Fruit fly (Drosophila melanogaster): ENCODE results near the gene Gba1b.

Gene Gba1b

DNA sequence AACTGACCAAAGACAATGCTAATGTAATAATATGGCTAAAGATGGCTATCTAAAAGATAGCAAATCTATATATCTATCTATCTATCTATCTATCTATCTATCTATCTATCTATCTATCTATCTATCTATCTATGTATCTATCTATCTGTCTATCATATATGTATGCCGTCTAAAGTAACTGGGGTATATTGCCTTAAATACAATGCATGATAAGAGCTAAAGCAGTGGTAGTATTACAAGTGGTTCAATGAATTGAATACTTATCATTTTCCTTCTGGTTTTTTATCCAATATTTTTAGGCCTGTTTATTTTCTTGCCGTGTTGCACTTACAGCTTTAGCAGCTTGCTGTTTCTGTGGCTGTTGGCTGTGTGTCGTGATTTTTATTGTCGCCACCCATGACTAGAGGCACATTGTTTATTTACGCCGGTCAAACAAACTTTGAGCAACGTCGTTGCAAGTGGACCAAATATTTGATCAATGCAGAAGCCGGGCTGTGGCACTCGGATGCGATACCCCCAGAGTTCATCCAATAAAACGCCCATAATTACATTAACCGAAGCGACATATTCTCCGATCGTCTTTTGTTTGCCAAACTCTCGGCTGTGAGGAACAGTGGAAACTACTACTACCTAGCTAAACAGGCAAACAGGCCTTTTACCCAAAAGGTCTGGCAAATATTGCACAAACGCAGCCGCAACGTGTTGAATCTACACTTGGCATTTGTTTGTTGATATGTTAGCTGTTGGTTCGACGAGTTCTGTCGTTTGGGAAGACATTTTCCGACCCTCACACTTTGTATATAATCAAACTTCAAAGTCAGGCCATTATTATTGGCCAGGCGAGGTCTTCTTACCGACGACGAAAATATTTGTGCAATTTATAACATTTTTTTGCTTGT lies 33.3 kb downstream of the Gba1b start:
- TF ChIP-seq CG14667 (GFP tag; IDR thresholded peaks at IDR 0.05) (no peak), CG18011 (GFP tag; optimal IDR thresholded peaks at IDR 0.05) (no peak), CG31365 (tag; optimal IDR thresholded peaks at IDR 0.05) (peak; percentile 10), Optix (GFP tag; IDR thresholded peaks at IDR 0.05) (0 out of 3 replicates have a peak, but pooled peaks have one; percentile 29), Ets97D (GFP tag; optimal IDR thresholded peaks at IDR 0.05) (no peak), MTF-1 (GFP tag; optimal IDR thresholded peaks at IDR 0.05; ENCODE audit: borderline replicate concordance) (peak; percentile 6), pum (GFP tag; optimal IDR thresholded peaks at IDR 0.05) (no peak), CG7963 (GFP tag; IDR thresholded peaks at IDR 0.05; ENCODE audit: partially characterized antibody) (no peak), CG9215 (GFP tag; IDR thresholded peaks at IDR 0.05) (no peak), CG15479 (GFP tag; optimal IDR thresholded peaks at IDR 0.05) (peak; percentile 4), CG3407 (GFP tag; optimal IDR thresholded peaks at IDR 0.05) (peak; percentile 18), CG11247 (GFP tag; IDR thresholded peaks at IDR 0.05) (no peak), sens (GFP tag) (peak; percentile 77), CG9932 (GFP tag; IDR thresholded peaks at IDR 0.05) (no peak), ac (GFP tag; optimal IDR thresholded peaks at IDR 0.05) (peak; percentile 17), prd (optimal IDR thresholded peaks at IDR 0.05) (no peak), prd (GFP tag; IDR thresholded peaks at IDR 0.05) (0 out of 3 replicates have a peak, but pooled peaks have one; percentile 14), B-H1 (GFP tag; IDR thresholded peaks at IDR 0.05) (no peak), ems (GFP tag; optimal IDR thresholded peaks at IDR 0.05) (no peak), CG10209 (GFP tag; optimal IDR thresholded peaks at IDR 0.05) (peak; percentile 10), bigmax (GFP tag; optimal IDR thresholded peaks at IDR 0.05) (no peak), Dref (GFP tag; IDR thresholded peaks at IDR 0.05) (no peak), nerfin-2 (GFP tag; IDR thresholded peaks at IDR 0.05; ENCODE audit: partially characterized antibody) (no peak), CG17328 (GFP tag; IDR thresholded peaks at IDR 0.05) (no peak), ATbp (GFP tag; optimal IDR thresholded peaks at IDR 0.05) (peak; percentile 9), CG1603 (tag; optimal IDR thresholded peaks at IDR 0.05) (peak; percentile 3), kni (GFP tag; optimal IDR thresholded peaks at IDR 0.05) (no peak), tll (GFP tag; optimal IDR thresholded peaks at IDR 0.05) (peak in 1 of 2 experiments; percentile 74), oc (tag; optimal IDR thresholded peaks at IDR 0.05) (no peak), CG8359 (GFP tag; optimal IDR thresholded peaks at IDR 0.05; ENCODE audit: borderline replicate concordance) (peak; percentile 54), CG8478 (optimal IDR thresholded peaks at IDR 0.05) (no peak), wek (GFP tag; optimal IDR thresholded peaks at IDR 0.05) (no peak), yki (optimal IDR thresholded peaks at IDR 0.05) (no peak), CG12219 (GFP tag; optimal IDR thresholded peaks at IDR 0.05) (no peak), CG10462 (GFP tag; optimal IDR thresholded peaks at IDR 0.05) (no peak), CG1233 (GFP tag; optimal IDR thresholded peaks at IDR 0.05) (no peak), Dip3 (GFP tag; optimal IDR thresholded peaks at IDR 0.05) (no peak), gfzf (GFP tag; optimal IDR thresholded peaks at IDR 0.05) (no peak), gem (tag; optimal IDR thresholded peaks at IDR 0.05) (no peak), seq (GFP tag; IDR thresholded peaks at IDR 0.05) (no peak), pros (GFP tag; optimal IDR thresholded peaks at IDR 0.05) (no peak), NFAT (GFP tag; IDR thresholded peaks at IDR 0.05) (no peak), Med (GFP tag) (peak; percentile 57), HLHmδ (GFP tag; optimal IDR thresholded peaks at IDR 0.05) (no peak), CG15696 (tag; optimal IDR thresholded peaks at IDR 0.05) (peak; percentile 45), CG8944 (GFP tag; optimal IDR thresholded peaks at IDR 0.05) (no peak), insv (GFP tag; optimal IDR thresholded peaks at IDR 0.05) (no peak), nom (GFP tag; optimal IDR thresholded peaks at IDR 0.05) (peak; percentile 5), gsb (GFP tag; IDR thresholded peaks at IDR 0.05) (no peak)
